Worm (Caenorhabditis elegans): Measurements from ENCODE around the gene Y53F4B.51.
"Not testable (repeated sequence)": the region's sequence is repeated elsewhere in the genome, so short reads cannot be mapped to it uniquely, and the experiment has no call there.

Gene Y53F4B.51

ce11 chrII:14992598-14992997 is 21.6 kb downstream of the Y53F4B.51 start, which contains the start of gene Y53F4B.7:
Y53F4B.7 (plus strand) TSS chrII:14992898.
- not testable (repeated sequence) for TF ChIP-seq B0310.2 (tag; optimal IDR thresholded peaks at IDR 0.05); ceh-13 (GFP tag; optimal IDR thresholded peaks at IDR 0.05); tbx-37 (GFP tag; conservative IDR thresholded peaks at IDR 0.05)

ce11 chrII:14988171-14988570 is 26.1 kb downstream of the Y53F4B.51 start, which contains the start of gene Y53F4B.43:
Y53F4B.43 (plus strand) TSS chrII:14988471.
- TF ChIP-seq ama-1 (optimal IDR thresholded peaks at IDR 0.05); sea-1 (GFP tag; conservative IDR thresholded peaks at IDR 0.05); flt-1 (GFP tag; IDR thresholded peaks at IDR 0.05): not testable (repeated sequence)

ce11 chrII:14983909-14984308 is 30.3 kb downstream of the Y53F4B.51 start, which contains the start of gene Y53F4B.5:
Y53F4B.5 (minus strand) TSS chrII:14984009.
- no peak for TF ChIP-seq hmbx-1 (tag; optimal IDR thresholded peaks at IDR 0.05)
- TF ChIP-seq hmg-4 (GFP tag; optimal IDR thresholded peaks at IDR 0.05): no peak
- TF ChIP-seq F13C5.2 (tag; optimal IDR thresholded peaks at IDR 0.05): no peak
- no peak for TF ChIP-seq tbx-37 (GFP tag; conservative IDR thresholded peaks at IDR 0.05)
- TF ChIP-seq aly-1 (tag; optimal IDR thresholded peaks at IDR 0.05): no peak
- TF ChIP-seq hnd-1 (tag; optimal IDR thresholded peaks at IDR 0.05): no peak

ce11 chrII:14969320-14969950 is 44.8 kb downstream of the Y53F4B.51 start, which contains the start of the genes pole-4, nsun-5 and metl-2:
pole-4 (minus strand) TSS chrII:14969354.
nsun-5 (plus strand) TSS chrII:14969617.
metl-2 (plus strand) TSS chrII:14969900.
- TF ChIP-seq pes-1 (GFP tag; IDR thresholded peaks at IDR 0.05) (no peak), F13C5.2 (tag; optimal IDR thresholded peaks at IDR 0.05) (peak; percentile 5), sea-1 (GFP tag; conservative IDR thresholded peaks at IDR 0.05) (no peak), tbx-37 (GFP tag; conservative IDR thresholded peaks at IDR 0.05) (no peak)

- TF ChIP-seq ceh-36 (tag; optimal IDR thresholded peaks at IDR 0.05) (no peak), ama-1 (optimal IDR thresholded peaks at IDR 0.05) (no peak), flt-1 (GFP tag; IDR thresholded peaks at IDR 0.05) (no peak), tbx-37 (GFP tag; conservative IDR thresholded peaks at IDR 0.05) (no peak), tra-4 (tag; optimal IDR thresholded peaks at IDR 0.05) (no peak)
These were observed 46.0 kb downstream of the Y53F4B.51 start for ce11 chrII:14968275-14968674.

- TF ChIP-seq B0310.2 (tag; optimal IDR thresholded peaks at IDR 0.05) (no peak), scrt-1 (GFP tag; IDR thresholded peaks at IDR 0.05) (no peak), sea-1 (GFP tag; conservative IDR thresholded peaks at IDR 0.05) (no peak), flt-1 (GFP tag; IDR thresholded peaks at IDR 0.05) (no peak), pes-1 (GFP tag; IDR thresholded peaks at IDR 0.05) (no peak), tbx-11 (GFP tag; IDR thresholded peaks at IDR 0.05) (no peak), ceh-36 (tag; optimal IDR thresholded peaks at IDR 0.05) (no peak), hmg-4 (GFP tag; optimal IDR thresholded peaks at IDR 0.05) (no peak), ets-7 (tag; optimal IDR thresholded peaks at IDR 0.05) (no peak), tbx-37 (GFP tag; conservative IDR thresholded peaks at IDR 0.05) (no peak), F13C5.2 (tag; optimal IDR thresholded peaks at IDR 0.05) (no peak), hnd-1 (tag; optimal IDR thresholded peaks at IDR 0.05) (no peak), hmbx-1 (tag; optimal IDR thresholded peaks at IDR 0.05) (no peak), ceh-13 (GFP tag; optimal IDR thresholded peaks at IDR 0.05) (no peak), aly-1 (tag; optimal IDR thresholded peaks at IDR 0.05) (no peak)
These were observed 47.2 kb downstream of the Y53F4B.51 start for ce11 chrII:14967084-14967483.

ce11 chrII:14966420-14966819 is 47.8 kb downstream of the Y53F4B.51 start:
- no peak for TF ChIP-seq ceh-13 (GFP tag; optimal IDR thresholded peaks at IDR 0.05)
- no peak for TF ChIP-seq ama-1 (optimal IDR thresholded peaks at IDR 0.05)
- TF ChIP-seq B0310.2 (tag; optimal IDR thresholded peaks at IDR 0.05): no peak
- no peak for TF ChIP-seq tbx-37 (GFP tag; conservative IDR thresholded peaks at IDR 0.05)
- TF ChIP-seq scrt-1 (GFP tag; IDR thresholded peaks at IDR 0.05): no peak
- TF ChIP-seq F13C5.2 (tag; optimal IDR thresholded peaks at IDR 0.05): no peak

- TF ChIP-seq tbx-37 (GFP tag; conservative IDR thresholded peaks at IDR 0.05) (no peak), pes-1 (GFP tag; IDR thresholded peaks at IDR 0.05) (no peak), tra-4 (tag; optimal IDR thresholded peaks at IDR 0.05) (no peak), hmg-4 (GFP tag; optimal IDR thresholded peaks at IDR 0.05) (no peak), F13C5.2 (tag; optimal IDR thresholded peaks at IDR 0.05) (no peak), sea-1 (GFP tag; conservative IDR thresholded peaks at IDR 0.05) (no peak), ama-1 (optimal IDR thresholded peaks at IDR 0.05) (no peak), hnd-1 (tag; optimal IDR thresholded peaks at IDR 0.05) (no peak)
These were observed 49.4 kb downstream of the Y53F4B.51 start for ce11 chrII:14964877-14965276.

- TF ChIP-seq hmbx-1 (tag; optimal IDR thresholded peaks at IDR 0.05) (no peak), flt-1 (GFP tag; IDR thresholded peaks at IDR 0.05) (no peak), tbx-37 (GFP tag; conservative IDR thresholded peaks at IDR 0.05) (no peak), ceh-13 (GFP tag; optimal IDR thresholded peaks at IDR 0.05) (no peak), F13C5.2 (tag; optimal IDR thresholded peaks at IDR 0.05) (no peak), B0310.2 (tag; optimal IDR thresholded peaks at IDR 0.05) (no peak), scrt-1 (GFP tag; IDR thresholded peaks at IDR 0.05) (no peak), ets-7 (tag; optimal IDR thresholded peaks at IDR 0.05) (no peak), pes-1 (GFP tag; IDR thresholded peaks at IDR 0.05) (no peak), tra-4 (tag; optimal IDR thresholded peaks at IDR 0.05) (no peak), hnd-1 (tag; optimal IDR thresholded peaks at IDR 0.05) (no peak), ceh-36 (tag; optimal IDR thresholded peaks at IDR 0.05) (no peak), hmg-4 (GFP tag; optimal IDR thresholded peaks at IDR 0.05) (no peak), ama-1 (optimal IDR thresholded peaks at IDR 0.05) (no peak)
These were observed 50.2 kb downstream of the Y53F4B.51 start, which contains the start of gene elo-9 for ce11 chrII:14964008-14964407. elo-9 (minus strand) TSS chrII:14964108.
